Fruit fly (Drosophila melanogaster): ENCODE data around the gene CG32202.

CG32202 gene

DNA sequence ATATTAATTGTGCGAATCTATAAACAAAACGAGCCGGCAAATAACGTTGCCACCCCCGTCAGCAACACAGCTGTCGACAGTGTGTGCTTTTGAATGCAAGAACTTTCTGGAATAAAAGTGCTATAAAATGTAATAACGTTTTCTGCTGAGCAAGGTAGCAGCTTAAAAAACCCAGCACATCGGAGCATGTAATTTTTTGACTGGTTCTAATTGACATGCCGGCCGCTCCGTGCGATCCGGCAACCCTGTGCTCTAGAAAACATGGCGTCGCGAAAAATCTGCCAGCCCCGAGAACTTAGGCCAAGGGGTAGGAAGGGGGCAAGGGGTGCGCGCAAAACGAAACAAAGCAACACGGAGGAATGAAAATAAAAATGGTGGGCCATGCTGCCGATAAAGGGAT is 9.8 kb upstream of the CG32202 start (continued):
- TF ChIP-seq Blimp-1 (GFP tag; optimal IDR thresholded peaks at IDR 0.05) (no peak), acj6 (GFP tag; optimal IDR thresholded peaks at IDR 0.05) (no peak), CG32006 (GFP tag; optimal IDR thresholded peaks at IDR 0.05) (no peak), CG1621 (tag; optimal IDR thresholded peaks at IDR 0.05) (no peak), CG4318 (GFP tag; optimal IDR thresholded peaks at IDR 0.05) (no peak), CG6276 (GFP tag; optimal IDR thresholded peaks at IDR 0.05) (no peak), CG3919 (GFP tag; optimal IDR thresholded peaks at IDR 0.05) (peak; percentile 48), eg (GFP tag; IDR thresholded peaks at IDR 0.05) (no peak), esn (GFP tag; optimal IDR thresholded peaks at IDR 0.05) (peak; percentile 57), CG15336 (GFP tag; IDR thresholded peaks at IDR 0.05) (peak; percentile 10; the same call in 1 of the 2 replicates), spab (GFP tag; optimal IDR thresholded peaks at IDR 0.05) (no peak), Sox102F (GFP tag; optimal IDR thresholded peaks at IDR 0.05) (no peak), CG6792 (GFP tag; optimal IDR thresholded peaks at IDR 0.05) (peak; percentile 48), CG8632 (GFP tag; optimal IDR thresholded peaks at IDR 0.05) (peak; percentile 24), topi (GFP tag; optimal IDR thresholded peaks at IDR 0.05) (peak; percentile 35), CG9139 (GFP tag; optimal IDR thresholded peaks at IDR 0.05) (no peak), CG3032 (tag; optimal IDR thresholded peaks at IDR 0.05) (peak; percentile 21), Sox14 (GFP tag; optimal IDR thresholded peaks at IDR 0.05) (peak; percentile 92), Lpt (GFP tag; optimal IDR thresholded peaks at IDR 0.05) (no peak), Ets21C (GFP tag; optimal IDR thresholded peaks at IDR 0.05) (no peak), CG8319 (GFP tag; optimal IDR thresholded peaks at IDR 0.05) (no peak), Ets96B (tag; optimal IDR thresholded peaks at IDR 0.05) (no peak), CG6808 (GFP tag; optimal IDR thresholded peaks at IDR 0.05) (no peak), Eip75B (GFP tag; optimal IDR thresholded peaks at IDR 0.05) (peak; percentile 63)

DNA sequence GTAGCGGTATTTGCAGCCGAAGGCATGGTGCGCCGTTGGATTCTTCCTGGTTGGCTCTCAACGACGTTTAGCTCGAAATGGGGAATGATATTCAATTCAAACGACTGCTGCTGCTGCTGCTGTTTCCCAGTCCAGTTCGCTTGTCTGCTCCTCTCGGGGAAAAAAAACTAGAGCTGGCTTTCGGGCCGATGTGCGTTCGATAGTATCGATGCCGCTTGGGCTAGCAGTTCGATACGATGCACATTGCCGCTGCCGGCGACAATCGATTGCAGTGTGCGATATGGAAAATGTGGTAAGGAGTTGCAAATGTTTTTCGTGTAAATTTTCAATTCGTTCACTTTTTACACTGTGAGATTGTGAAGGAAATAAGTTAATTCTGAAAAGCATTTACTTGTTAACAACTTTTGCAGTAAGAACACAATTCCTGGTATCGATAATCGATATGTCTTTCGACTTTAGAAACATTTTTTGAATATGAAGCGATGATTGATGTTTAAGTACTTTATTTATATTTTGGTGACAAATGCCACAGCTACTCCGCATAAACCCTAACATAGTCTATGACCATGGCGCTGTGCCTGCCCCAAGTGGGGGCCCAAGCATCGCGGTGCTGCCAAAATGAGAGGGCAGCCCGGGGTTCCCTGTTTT is 8.9 kb upstream of the CG32202 start, which contains the start of gene Capr:
TSS of gene Capr (minus strand) at position 339 of the 648 bp plus-strand sequence.
- TF ChIP-seq dsx (GFP tag; optimal IDR thresholded peaks at IDR 0.05; ENCODE audit: poor library complexity, severe bottlenecking): peak; percentile 5
- no peak for TF ChIP-seq fd59A (GFP tag; optimal IDR thresholded peaks at IDR 0.05)
- TF ChIP-seq fd85E (GFP tag; optimal IDR thresholded peaks at IDR 0.05): no peak
- TF ChIP-seq svp (GFP tag): peak; percentile 61
- TF ChIP-seq Ets21C (GFP tag; optimal IDR thresholded peaks at IDR 0.05): peak; percentile 34
- peak; percentile 23 for TF ChIP-seq CG6854 (GFP tag; optimal IDR thresholded peaks at IDR 0.05)
- peak; percentile 29 for TF ChIP-seq CG3032 (tag; optimal IDR thresholded peaks at IDR 0.05)
- TF ChIP-seq Sox14 (GFP tag; optimal IDR thresholded peaks at IDR 0.05): peak; percentile 44
- TF ChIP-seq esn (GFP tag; optimal IDR thresholded peaks at IDR 0.05): peak; percentile 64
- no peak for TF ChIP-seq achi (GFP tag; optimal IDR thresholded peaks at IDR 0.05)
- peak; percentile 50 for TF ChIP-seq lz (GFP tag; optimal IDR thresholded peaks at IDR 0.05)
- TF ChIP-seq CG31627 (GFP tag; optimal IDR thresholded peaks at IDR 0.05): peak; percentile 45
- peak; percentile 67 for TF ChIP-seq CG3919 (GFP tag; optimal IDR thresholded peaks at IDR 0.05)
- TF ChIP-seq Eip78C (GFP tag): peak; percentile 51
- TF ChIP-seq Hr39 (GFP tag; optimal IDR thresholded peaks at IDR 0.05): peak; percentile 19
- no peak for TF ChIP-seq CG16779 (tag; optimal IDR thresholded peaks at IDR 0.05)
- peak; percentile 43; the same call in 2 of the 3 replicates for TF ChIP-seq CG6163 (GFP tag; IDR thresholded peaks at IDR 0.05)
- peak in 1 of 2 experiments; percentile 14 for TF ChIP-seq ss (GFP tag; optimal IDR thresholded peaks at IDR 0.05)
- TF ChIP-seq cyc (GFP tag; optimal IDR thresholded peaks at IDR 0.05): peak; percentile 40
- peak; percentile 45 for TF ChIP-seq topi (GFP tag; optimal IDR thresholded peaks at IDR 0.05)
- TF ChIP-seq acj6 (GFP tag; optimal IDR thresholded peaks at IDR 0.05): no peak
- no peak for TF ChIP-seq CG8119 (GFP tag; IDR thresholded peaks at IDR 0.05)
- TF ChIP-seq dac (GFP tag; optimal IDR thresholded peaks at IDR 0.05): no peak
- TF ChIP-seq Met (GFP tag; optimal IDR thresholded peaks at IDR 0.05): peak; percentile 37
- peak; percentile 20 for TF ChIP-seq OdsH (GFP tag; optimal IDR thresholded peaks at IDR 0.05)
- TF ChIP-seq Hr38 (GFP tag; optimal IDR thresholded peaks at IDR 0.05): no peak
- no peak for TF ChIP-seq Eip75B (GFP tag; optimal IDR thresholded peaks at IDR 0.05)
- TF ChIP-seq fkh (GFP tag; optimal IDR thresholded peaks at IDR 0.05): no peak

Measured in whole organism, prepupa.